Fruit fly (Drosophila melanogaster) whole organism, pupa: ENCODE results near the gene Cyfip.

ENCODE experiments used
- CG13204 ChIP-seq: fragments of 200-800 bp; sonication (Bioruptor generic); optimal IDR thresholded peaks from 2 replicates; lab custom pipeline; 2018; ENCODE audit warnings: missing biosample characterization, mild to moderate bottlenecking, missing genetic modification characterization, moderate library complexity
- CG14655 ChIP-seq: fragments of 200-800 bp; sonication (Bioruptor generic); optimal IDR thresholded peaks from 3 replicates; lab custom pipeline; 2017; ENCODE audit warnings: mild to moderate bottlenecking, missing biosample characterization, missing genetic modification reagents, missing genetic modification characterization
- CG15710 ChIP-seq: fragments of 200-800 bp; sonication (Bioruptor generic); optimal IDR thresholded peaks from 2 replicates; lab custom pipeline; 2018; ENCODE audit warnings: missing biosample characterization, mild to moderate bottlenecking, missing genetic modification characterization, moderate library complexity
- CG4496 ChIP-seq: fragments of 200-800 bp; sonication (Bioruptor generic); IDR thresholded peaks from 3 replicates; pipeline ENCODE4 v1.3.6; 2022; ENCODE audit warnings: missing biosample characterization, missing genetic modification characterization
- Ets98B ChIP-seq: fragments of 200-800 bp; sonication (Bioruptor generic); IDR thresholded peaks from 2 replicates; pipeline ENCODE4 v1.3.6; 2022; ENCODE audit warnings: missing biosample characterization, missing genetic modification characterization
- Snoo ChIP-seq: fragments of 200-800 bp; sonication (Bioruptor generic); optimal IDR thresholded peaks from 3 replicates; lab custom pipeline; 2017; ENCODE audit warnings: missing biosample characterization, mild to moderate bottlenecking, missing genetic modification characterization, inconsistent platforms
- gl ChIP-seq: fragments of 200-800 bp; sonication (Bioruptor generic); optimal IDR thresholded peaks from 2 replicates; lab custom pipeline; 2018; ENCODE audit warnings: missing biosample characterization, mild to moderate bottlenecking, missing genetic modification characterization

dm6 chr3R:15330472-15330871, 2.6 kb upstream of the Cyfip start, which contains the start of gene mRpL9:
- peak; percentile 5 for TF ChIP-seq CG15710 (tag; lab: Kevin White, UChicago)
- TF ChIP-seq gl (tag; lab: Kevin White, UChicago) = no peak
- no peak for TF ChIP-seq CG14655 (GFP tag; lab: Kevin White, UChicago)
- TF ChIP-seq Ets98B = no peak
- no peak for TF ChIP-seq Snoo (tag; lab: Kevin White, UChicago)
- no peak for TF ChIP-seq CG13204 (GFP tag; lab: Kevin White, UChicago)
- no peak for TF ChIP-seq CG4496 (GFP tag; lab: Robert Waterston, UW)
